Fruit fly (Drosophila melanogaster): ENCODE data around the gene CG33159.
A peak's percentile ranks its signal among the peaks of the same experiment; 100 is the strongest.

The CG33159 gene

DNA sequence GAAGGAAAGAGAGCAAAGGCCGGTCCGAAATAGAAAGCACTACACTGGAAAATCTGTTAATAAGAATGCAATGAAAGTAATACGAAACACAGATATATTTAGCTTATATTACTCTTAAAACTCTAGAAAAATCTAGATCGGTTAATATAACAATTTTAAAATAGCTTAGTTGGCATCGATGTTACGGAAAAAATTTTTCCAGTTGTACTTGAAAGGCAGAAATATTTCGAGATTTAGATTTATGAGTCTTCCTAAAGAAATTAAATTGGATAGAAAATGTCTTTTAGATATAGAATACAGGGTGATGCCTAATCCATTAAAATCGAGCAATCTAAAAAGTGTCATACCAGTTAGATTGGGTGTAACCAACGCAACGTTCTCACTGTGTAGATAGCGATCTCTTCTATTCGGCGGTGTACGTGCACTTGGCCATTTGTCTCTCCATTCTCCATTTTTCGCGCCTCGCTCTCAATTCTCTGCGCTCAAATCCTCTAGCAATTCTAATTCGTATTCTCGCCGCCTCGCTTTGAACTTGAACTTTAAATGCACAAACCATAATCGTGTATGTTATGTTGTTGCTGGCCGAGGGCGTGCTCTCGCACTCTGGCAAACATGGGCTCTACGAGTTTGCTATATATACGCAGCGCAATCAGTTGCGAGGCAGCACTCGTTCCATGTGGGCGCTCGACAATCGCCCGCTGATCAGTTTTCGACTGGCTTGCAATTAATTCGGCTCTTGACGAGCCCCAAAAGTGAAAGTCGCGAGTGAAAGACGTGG is 45.9 kb upstream of the CG33159 start (continued):
- TF ChIP-seq ewg (GFP tag; optimal IDR thresholded peaks at IDR 0.05) (peak; percentile 91), CG16779 (GFP tag; IDR thresholded peaks at IDR 0.05) (peak; percentile 44; the same call in 1 of the 2 replicates), Xbp1 (GFP tag; optimal IDR thresholded peaks at IDR 0.05) (peak; percentile 96), zfh1 (GFP tag; IDR thresholded peaks at IDR 0.05) (peak; percentile 75; the same call in 2 of the 3 replicates), nerfin-2 (GFP tag; IDR thresholded peaks at IDR 0.05; ENCODE audit: partially characterized antibody) (no peak), CG13894 (tag; optimal IDR thresholded peaks at IDR 0.05) (peak; percentile 18), CG3995 (GFP tag; optimal IDR thresholded peaks at IDR 0.05) (peak; percentile 64), Atf6 (GFP tag; IDR thresholded peaks at IDR 0.05) (peak; percentile 86; the same call in 1 of the 2 replicates), gem (tag; optimal IDR thresholded peaks at IDR 0.05) (peak; percentile 97), CG2678 (tag; optimal IDR thresholded peaks at IDR 0.05) (peak; percentile 97), unc-4 (GFP tag; IDR thresholded peaks at IDR 0.05; ENCODE audit: partially characterized antibody) (0 out of 2 replicates have a peak, but pooled peaks have one; percentile 15), Hr78 (GFP tag; optimal IDR thresholded peaks at IDR 0.05) (peak in 1 of 2 experiments; percentile 92), CG10274 (GFP tag; optimal IDR thresholded peaks at IDR 0.05) (peak; percentile 84), CG6765 (GFP tag; optimal IDR thresholded peaks at IDR 0.05) (peak; percentile 86), pnt (GFP tag; optimal IDR thresholded peaks at IDR 0.05) (peak; percentile 92), caup (GFP tag; optimal IDR thresholded peaks at IDR 0.05; ENCODE audit: severe bottlenecking) (peak; percentile 91), gce (GFP tag; IDR thresholded peaks at IDR 0.05) (peak; percentile 77; the same call in 1 of the 3 replicates), pum (GFP tag; optimal IDR thresholded peaks at IDR 0.05) (peak; percentile 95), Nf-YA (GFP tag; IDR thresholded peaks at IDR 0.05) (peak; percentile 59; the same call in 1 of the 2 replicates), Awh (GFP tag; IDR thresholded peaks at IDR 0.05) (peak; percentile 41; the same call in 1 of the 2 replicates), HHEX (GFP tag; optimal IDR thresholded peaks at IDR 0.05) (peak; percentile 93), Adf1 (GFP tag; IDR thresholded peaks at IDR 0.05) (peak; percentile 33), odd (GFP tag; optimal IDR thresholded peaks at IDR 0.05) (peak; percentile 96), cwo (GFP tag; optimal IDR thresholded peaks at IDR 0.05) (peak; percentile 90), luna (GFP tag; optimal IDR thresholded peaks at IDR 0.05) (peak; percentile 78), B-H2 (GFP tag; optimal IDR thresholded peaks at IDR 0.05) (peak; percentile 76), E2f2 (GFP tag; IDR thresholded peaks at IDR 0.05) (peak; percentile 54; the same call in 1 of the 2 replicates), C15 (GFP tag; IDR thresholded peaks at IDR 0.05) (peak; percentile 61; the same call in 1 of the 3 replicates), Doc3 (GFP tag; IDR thresholded peaks at IDR 0.05; ENCODE audit: partially characterized antibody) (no peak), ranshi (GFP tag; IDR thresholded peaks at IDR 0.05) (peak; percentile 81), CG1602 (GFP tag; optimal IDR thresholded peaks at IDR 0.05) (peak; percentile 97), CG10654 (GFP tag; optimal IDR thresholded peaks at IDR 0.05) (peak; percentile 83), CG6654 (GFP tag; optimal IDR thresholded peaks at IDR 0.05) (peak; percentile 88), CG5953 (GFP tag; IDR thresholded peaks at IDR 0.05) (peak; percentile 16; the same call in 1 of the 2 replicates), bcd (GFP tag; optimal IDR thresholded peaks at IDR 0.05) (peak; percentile 95), CG12942 (GFP tag; optimal IDR thresholded peaks at IDR 0.05) (peak; percentile 94), dimm (GFP tag; IDR thresholded peaks at IDR 0.05) (peak; percentile 69), CG15011 (GFP tag; optimal IDR thresholded peaks at IDR 0.05) (peak; percentile 94), CG8089 (GFP tag; optimal IDR thresholded peaks at IDR 0.05) (peak; percentile 94), CG9817 (tag; optimal IDR thresholded peaks at IDR 0.05) (peak; percentile 90), ap (GFP tag; IDR thresholded peaks at IDR 0.05) (peak; percentile 72), Hr3 (GFP tag; optimal IDR thresholded peaks at IDR 0.05) (peak; percentile 96), CG11093 (GFP tag; IDR thresholded peaks at IDR 0.05) (peak; percentile 88), sens (GFP tag) (peak; percentile 100), BEAF-32 (GFP tag; optimal IDR thresholded peaks at IDR 0.05) (peak; percentile 15), CG17912 (GFP tag; optimal IDR thresholded peaks at IDR 0.05) (peak; percentile 57), nmo (GFP tag; optimal IDR thresholded peaks at IDR 0.05) (peak; percentile 98), CG11456 (GFP tag; IDR thresholded peaks at IDR 0.05) (peak; percentile 76)
